Worm (Caenorhabditis elegans) whole organism, young adult: Measurements from ENCODE around the gene ain-1.

Experiments used
- B0261.1 ChIP-seq: sonication (generic microtip); optimal IDR thresholded peaks from 2 replicates; lab custom pipeline; 2016; ENCODE audit warnings: mild to moderate bottlenecking, missing genetic modification characterization, moderate library complexity, missing compliant biosample characterization
- D2030.7 ChIP-seq: fragments of 200-800 bp; sonication (Bioruptor generic); IDR thresholded peaks from 2 replicates; pipeline ENCODE4 v1.3.6; 2022; ENCODE audit warnings: missing genetic modification reagents, missing genetic modification characterization, missing compliant biosample characterization
- F10E7.11 ChIP-seq: sonication (generic microtip); optimal IDR thresholded peaks from 2 replicates; lab custom pipeline; 2017; ENCODE audit warnings: mild to moderate bottlenecking, missing genetic modification characterization, moderate library complexity, missing compliant biosample characterization
- F33H1.4 ChIP-seq: fragments of 200-800 bp; sonication (Bioruptor generic); IDR thresholded peaks from 2 replicates; pipeline ENCODE4 v1.3.6; 2022; ENCODE audit warnings: missing genetic modification reagents, missing genetic modification characterization, missing compliant biosample characterization
- K11D2.4 ChIP-seq: fragments of 200-800 bp; sonication (Bioruptor generic); IDR thresholded peaks from 2 replicates; pipeline ENCODE4 v1.3.6; 2022; ENCODE audit warnings: missing genetic modification reagents, missing genetic modification characterization, missing compliant biosample characterization
- T07F8.4 ChIP-seq: sonication (generic microtip); optimal IDR thresholded peaks from 2 replicates; lab custom pipeline; 2016; ENCODE audit warnings: mild to moderate bottlenecking, missing genetic modification characterization, moderate library complexity, missing compliant biosample characterization
- Y53G8AR.9 ChIP-seq: fragments of 200-800 bp; sonication (Bioruptor generic); conservative IDR thresholded peaks from 2 replicates; pipeline ENCODE4 v1.3.6; 2022; ENCODE audit warnings: missing genetic modification reagents, missing genetic modification characterization, missing compliant biosample characterization
- Y56A3A.18 ChIP-seq: fragments of 200-800 bp; sonication (Bioruptor generic); IDR thresholded peaks from 2 replicates; pipeline ENCODE4 v1.3.6; 2022; ENCODE audit warnings: missing genetic modification reagents, missing genetic modification characterization, missing compliant biosample characterization
- Y95B8A.8 ChIP-seq: fragments of 200-800 bp; sonication (Bioruptor generic); IDR thresholded peaks from 2 replicates; pipeline ENCODE4 v1.3.6; 2022; ENCODE audit warnings: missing genetic modification reagents, missing genetic modification characterization, missing compliant biosample characterization
- akir-1 ChIP-seq: fragments of 200-800 bp; sonication (Bioruptor generic); optimal IDR thresholded peaks from 2 replicates; lab custom pipeline; 2018; ENCODE audit warnings: mild to moderate bottlenecking, missing genetic modification characterization, moderate library complexity, missing compliant biosample characterization
- ama-1 ChIP-seq, 3 experiments: fragments of 150-350 bp in 1 of 3; sonication (generic microtip) in 2 of 3; optimal IDR thresholded peaks; 2 replicates each; lab custom pipeline; 2014 to 2018; ENCODE audit warnings: missing biosample characterization in 2 of 3, missing genetic modification characterization in 2 of 3, missing genetic modification reagents in 2 of 3
- aptf-2 ChIP-seq: fragments of 200-800 bp; sonication (Bioruptor generic); conservative IDR thresholded peaks from 2 replicates; pipeline ENCODE4 v1.3.6; 2022; ENCODE audit warnings: missing genetic modification reagents, missing genetic modification characterization, missing compliant biosample characterization
- athp-1 ChIP-seq: sonication (generic microtip); optimal IDR thresholded peaks from 2 replicates; lab custom pipeline; 2017; ENCODE audit warnings: mild to moderate bottlenecking, missing genetic modification characterization, missing compliant biosample characterization
- attf-5 ChIP-seq: fragments of 200-800 bp; sonication (Bioruptor generic); optimal IDR thresholded peaks from 2 replicates; lab custom pipeline; 2018; ENCODE audit warnings: mild to moderate bottlenecking, missing genetic modification characterization, missing compliant biosample characterization
- attf-6 ChIP-seq: fragments of 200-800 bp; sonication (Bioruptor generic); IDR thresholded peaks from 2 replicates; pipeline ENCODE4 v1.3.6; 2022; ENCODE audit warnings: missing genetic modification reagents, missing genetic modification characterization, missing compliant biosample characterization
- bed-2 ChIP-seq: fragments of 200-800 bp; sonication (Bioruptor generic); IDR thresholded peaks from 2 replicates; pipeline ENCODE4 v1.3.6; 2022; ENCODE audit warnings: missing genetic modification reagents, missing genetic modification characterization, missing compliant biosample characterization
- cebp-2 ChIP-seq: fragments of 200-800 bp; sonication (Bioruptor generic); IDR thresholded peaks from 2 replicates; pipeline ENCODE4 v1.3.6; 2022; ENCODE audit warnings: missing genetic modification characterization, missing compliant biosample characterization
- ceh-27 ChIP-seq: fragments of 200-800 bp; sonication (Bioruptor generic); optimal IDR thresholded peaks from 2 replicates; lab custom pipeline; 2018; ENCODE audit warnings: mild to moderate bottlenecking, missing genetic modification characterization, moderate library complexity, missing compliant biosample characterization
- ceh-91 ChIP-seq: fragments of 200-800 bp; sonication (Bioruptor generic); IDR thresholded peaks from 2 replicates; pipeline ENCODE4 v1.3.6; 2022; ENCODE audit warnings: missing genetic modification reagents, missing genetic modification characterization, missing compliant biosample characterization
- chd-7 ChIP-seq: sonication (generic microtip); optimal IDR thresholded peaks from 2 replicates; lab custom pipeline; 2016; ENCODE audit warnings: mild to moderate bottlenecking, missing genetic modification characterization, moderate library complexity, missing compliant biosample characterization
- die-1 ChIP-seq: sonication (generic microtip); optimal IDR thresholded peaks from 2 replicates; lab custom pipeline; 2016; ENCODE audit warnings: missing genotype, mild to moderate bottlenecking, missing genetic modification characterization, missing compliant biosample characterization
- dpff-1 ChIP-seq: sonication (generic microtip); optimal IDR thresholded peaks from 2 replicates; lab custom pipeline; 2017; ENCODE audit warnings: mild to moderate bottlenecking, missing genetic modification characterization, missing compliant biosample characterization
- dpl-1 ChIP-seq: fragments of 150-350 bp; optimal IDR thresholded peaks from 2 replicates; lab custom pipeline; 2014; ENCODE audit warnings: missing biosample characterization, missing genetic modification reagents, missing genetic modification characterization
- efl-1 ChIP-seq: fragments of 150-350 bp; optimal IDR thresholded peaks from 2 replicates; lab custom pipeline; 2014; ENCODE audit warnings: missing biosample characterization, missing genetic modification reagents, missing genetic modification characterization
- ekl-4 ChIP-seq: fragments of 200-800 bp; sonication (Bioruptor generic); IDR thresholded peaks from 2 replicates; pipeline ENCODE4 v1.3.6; 2022; ENCODE audit warnings: missing genetic modification reagents, missing genetic modification characterization, missing compliant biosample characterization
- fkh-3 ChIP-seq: sonication (generic microtip); optimal IDR thresholded peaks from 2 replicates; lab custom pipeline; 2016; ENCODE audit warnings: mild to moderate bottlenecking, missing genetic modification characterization, missing compliant biosample characterization
- him-1 ChIP-seq: sonication (generic microtip); optimal IDR thresholded peaks from 2 replicates; lab custom pipeline; 2016; ENCODE audit warnings: missing genotype, missing genetic modification reagents, missing genetic modification characterization, missing compliant biosample characterization
- hlh-12 ChIP-seq: sonication (generic microtip); optimal IDR thresholded peaks from 2 replicates; lab custom pipeline; 2016; ENCODE audit warnings: missing genetic modification characterization, missing compliant biosample characterization
- hrde-1 ChIP-seq: sonication (generic microtip); optimal IDR thresholded peaks from 2 replicates; lab custom pipeline; 2016; ENCODE audit warnings: missing genetic modification characterization, mild to moderate bottlenecking, missing compliant biosample characterization, moderate library complexity, missing genotype, missing genetic modification reagents, borderline replicate concordance
- let-526 ChIP-seq: fragments of 200-800 bp; sonication (Bioruptor generic); IDR thresholded peaks from 2 replicates; pipeline ENCODE4 v1.3.6; 2022; ENCODE audit warnings: missing genetic modification reagents, missing genetic modification characterization, missing compliant biosample characterization
- lsl-1 ChIP-seq: fragments of 200-800 bp; sonication (Bioruptor generic); optimal IDR thresholded peaks from 2 replicates; lab custom pipeline; 2018; ENCODE audit warnings: mild to moderate bottlenecking, missing genetic modification characterization, moderate library complexity, missing compliant biosample characterization
- lsy-27 ChIP-seq: sonication (generic microtip); optimal IDR thresholded peaks from 2 replicates; lab custom pipeline; 2017; ENCODE audit warnings: missing genetic modification characterization, mild to moderate bottlenecking, missing compliant biosample characterization, antibody characterized with exemption, missing genotype, borderline replicate concordance; ENCODE audit not compliant: insufficient read depth
- madf-8 ChIP-seq: fragments of 200-800 bp; sonication (Bioruptor generic); conservative IDR thresholded peaks from 2 replicates; pipeline ENCODE4 v1.3.6; 2022; ENCODE audit warnings: missing genetic modification reagents, missing genetic modification characterization, missing compliant biosample characterization
- mcd-1 ChIP-seq: fragments of 200-800 bp; sonication (Bioruptor generic); IDR thresholded peaks from 2 replicates; pipeline ENCODE4 v1.3.6; 2022; ENCODE audit warnings: missing genetic modification reagents, missing genetic modification characterization, missing compliant biosample characterization
- mel-28 ChIP-seq: sonication (generic microtip); optimal IDR thresholded peaks from 2 replicates; lab custom pipeline; 2016; ENCODE audit warnings: borderline replicate concordance, mild to moderate bottlenecking, missing genetic modification characterization, missing compliant biosample characterization
- mxl-1 ChIP-seq: sonication (generic microtip); optimal IDR thresholded peaks from 2 replicates; lab custom pipeline; 2016; ENCODE audit warnings: missing genetic modification characterization, missing compliant biosample characterization
- nfya-2 ChIP-seq: fragments of 200-800 bp; sonication (Bioruptor generic); IDR thresholded peaks from 2 replicates; pipeline ENCODE4 v1.3.6; 2022; ENCODE audit warnings: missing genetic modification reagents, missing genetic modification characterization, missing compliant biosample characterization
- nhr-27 ChIP-seq: fragments of 200-800 bp; sonication (Bioruptor generic); optimal IDR thresholded peaks from 2 replicates; lab custom pipeline; 2018; ENCODE audit warnings: mild to moderate bottlenecking, missing genetic modification characterization, moderate library complexity, missing compliant biosample characterization
- pbrm-1 ChIP-seq: fragments of 200-800 bp; sonication (Bioruptor generic); IDR thresholded peaks from 2 replicates; pipeline ENCODE4 v1.3.6; 2022; ENCODE audit warnings: missing genetic modification reagents, missing genetic modification characterization, missing compliant biosample characterization
- rcor-1 ChIP-seq: fragments of 200-800 bp; sonication (Bioruptor generic); IDR thresholded peaks from 2 replicates; pipeline ENCODE4 v1.3.6; 2022; ENCODE audit warnings: missing genetic modification reagents, missing genetic modification characterization, missing compliant biosample characterization
- rec-8 ChIP-seq, 2 experiments: sonication (generic microtip); optimal IDR thresholded peaks; 2 replicates each; lab custom pipeline; 2016; ENCODE audit warnings: mild to moderate bottlenecking in 2 of 2, missing genetic modification characterization in 2 of 2, missing genetic modification reagents in 2 of 2, missing genotype in 2 of 2, missing biosample characterization in 1 of 2, missing compliant biosample characterization in 1 of 2, moderate library complexity in 1 of 2
- snpc-3.4 ChIP-seq: sonication (generic microtip); optimal IDR thresholded peaks from 2 replicates; lab custom pipeline; 2017; ENCODE audit warnings: missing genetic modification characterization, mild to moderate bottlenecking, missing compliant biosample characterization, antibody characterized with exemption, moderate library complexity, missing genotype, missing genetic modification reagents
- tbp1 ChIP-seq: fragments of 200-800 bp; sonication (Bioruptor generic); optimal IDR thresholded peaks from 2 replicates; lab custom pipeline; 2018; ENCODE audit warnings: mild to moderate bottlenecking, missing genetic modification characterization, missing compliant biosample characterization
- tlf-1 ChIP-seq: fragments of 200-800 bp; sonication (Bioruptor generic); optimal IDR thresholded peaks from 2 replicates; lab custom pipeline; 2018; ENCODE audit warnings: mild to moderate bottlenecking, missing genetic modification characterization, missing compliant biosample characterization
- unc-130 ChIP-seq: sonication (generic microtip); optimal IDR thresholded peaks from 2 replicates; lab custom pipeline; 2016; ENCODE audit warnings: missing genetic modification reagents, missing genetic modification characterization, missing compliant biosample characterization
- unc-62 ChIP-seq: fragments of 150-350 bp; optimal IDR thresholded peaks from 2 replicates; lab custom pipeline; 2014; ENCODE audit warnings: missing biosample characterization, missing genetic modification reagents, missing genetic modification characterization
- xnd-1 ChIP-seq: sonication (generic microtip); optimal IDR thresholded peaks from 2 replicates; lab custom pipeline; 2016; ENCODE audit warnings: missing genotype, missing genetic modification reagents, missing genetic modification characterization, missing compliant biosample characterization
- ztf-22 ChIP-seq: fragments of 200-800 bp; sonication (Bioruptor generic); optimal IDR thresholded peaks from 2 replicates; lab custom pipeline; 2018; ENCODE audit warnings: mild to moderate bottlenecking, missing genetic modification characterization, moderate library complexity, missing compliant biosample characterization

The ain-1 gene

DNA sequence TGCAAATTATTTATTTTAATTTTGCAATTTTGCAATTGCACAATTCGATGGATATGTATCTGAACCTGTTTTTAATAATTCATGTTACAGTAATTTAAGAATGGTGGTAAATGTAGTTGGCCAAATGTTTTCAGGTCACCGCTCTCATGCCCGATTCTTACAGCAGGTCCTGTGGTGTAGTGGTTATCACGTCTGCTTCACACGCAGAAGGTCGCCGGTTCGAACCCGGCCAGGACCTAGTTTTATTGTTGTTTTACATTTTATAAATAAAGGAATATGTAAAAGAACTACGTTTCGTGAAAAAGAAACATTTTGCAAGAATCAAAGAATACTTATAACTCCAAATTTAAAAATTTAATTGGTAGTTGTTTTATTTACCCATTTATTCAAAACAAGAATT is 23.0 kb upstream of the ain-1 start:
- TF ChIP-seq ztf-22 (GFP tag; lab: Kevin White, UChicago) (no peak), D2030.7 (peak; percentile 69), F33H1.4 (GFP tag; lab: Robert Waterston, UW) (no peak), Y56A3A.18 (GFP tag; lab: Robert Waterston, UW) (peak; percentile 31; the same call in 1 of the 2 replicates), dpff-1 (tag; lab: Kevin White, UChicago) (no peak), rcor-1 (GFP tag; lab: Robert Waterston, UW) (no peak), unc-130 (GFP tag; lab: Kevin White, UChicago) (no peak), K11D2.4 (GFP tag; lab: Robert Waterston, UW) (no peak), fkh-3 (tag; lab: Kevin White, UChicago) (no peak), hrde-1 (tag; lab: Kevin White, UChicago) (no peak), B0261.1 (peak; percentile 64), F10E7.11 (tag; lab: Kevin White, UChicago) (no peak), nhr-27 (tag; lab: Kevin White, UChicago) (no peak), madf-8 (no peak), Y53G8AR.9 (GFP tag; lab: Robert Waterston, UW) (no peak), chd-7 (peak; percentile 23), die-1 (peak; percentile 60), snpc-3.4 (tag; lab: Kevin White, UChicago) (peak; percentile 65), rec-8 (tag; optimal IDR thresholded peaks at IDR 0.05; lab: Kevin White, UChicago) (no peak), akir-1 (no peak), dpl-1 (GFP tag; lab: Kevin White, UChicago) (peak; percentile 0), ceh-91 (GFP tag; lab: Robert Waterston, UW) (no peak), lsl-1 (GFP tag; lab: Kevin White, UChicago) (no peak), ama-1 (optimal IDR thresholded peaks at IDR 0.05; lab: Kevin White, UChicago) (no peak), ama-1 (GFP tag; optimal IDR thresholded peaks at IDR 0.05; lab: Kevin White, UChicago) (peak in 1 of 2 experiments; percentile 27), tbp1 (peak; percentile 93), bed-2 (GFP tag; lab: Robert Waterston, UW) (no peak), hlh-12 (tag; lab: Kevin White, UChicago) (no peak), xnd-1 (no peak), mel-28 (no peak), ekl-4 (GFP tag; lab: Robert Waterston, UW) (peak; percentile 24; the same call in 1 of the 2 replicates), unc-62 (no peak), Y95B8A.8 (no peak), athp-1 (tag; lab: Kevin White, UChicago) (no peak), tlf-1 (GFP tag; lab: Kevin White, UChicago) (no peak), nfya-2 (GFP tag; lab: Robert Waterston, UW) (no peak), ceh-27 (GFP tag; lab: Kevin White, UChicago) (no peak), T07F8.4 (tag; lab: Kevin White, UChicago) (no peak), attf-5 (GFP tag; lab: Kevin White, UChicago) (no peak), lsy-27 (peak; percentile 62), mxl-1 (tag; lab: Kevin White, UChicago) (peak; percentile 14), mcd-1 (peak; percentile 33; the same call in 1 of the 2 replicates), let-526 (no peak), cebp-2 (GFP tag; lab: Robert Waterston, UW) (0 out of 2 replicates have a peak, but pooled peaks have one; percentile 39), efl-1 (no peak), attf-6 (0 out of 2 replicates have a peak, but pooled peaks have one; percentile 39), him-1 (tag; lab: Kevin White, UChicago) (peak; percentile 58), aptf-2 (GFP tag; lab: Robert Waterston, UW) (no peak), pbrm-1 (peak; percentile 82)
